Worm (Caenorhabditis elegans): ENCODE measurements around the gene sre-14.
A peak's percentile ranks its signal among the peaks of the same experiment; 100 is the strongest.

sre-14 gene

ce11 chrIV:12270392-12270791 is 9.1 kb upstream of the sre-14 start, which contains the start of gene C42C1.3:
Gene C42C1.3, minus strand, starts transcription at chrIV:12270492.
- no peak for TF ChIP-seq pha-2 (tag; optimal IDR thresholded peaks at IDR 0.05)
- no peak for TF ChIP-seq lin-11 (tag; optimal IDR thresholded peaks at IDR 0.05)
- no peak for TF ChIP-seq pha-4 (tag; optimal IDR thresholded peaks at IDR 0.05)
- no peak for TF ChIP-seq ceh-31 (tag; optimal IDR thresholded peaks at IDR 0.05)
- TF ChIP-seq unc-55 (GFP tag; optimal IDR thresholded peaks at IDR 0.05) = no peak
- no peak for TF ChIP-seq ceh-30 (tag; optimal IDR thresholded peaks at IDR 0.05)
- TF ChIP-seq hlh-15 (tag; optimal IDR thresholded peaks at IDR 0.05) = no peak
- no peak for TF ChIP-seq ama-1 (optimal IDR thresholded peaks at IDR 0.05)
- no peak for TF ChIP-seq hlh-8 (tag; optimal IDR thresholded peaks at IDR 0.05)
- no peak for TF ChIP-seq Y22D7AL.16 (tag; optimal IDR thresholded peaks at IDR 0.05)
- TF ChIP-seq fkh-10 (GFP tag; optimal IDR thresholded peaks at IDR 0.05) = no peak
- TF ChIP-seq unc-86 (tag; optimal IDR thresholded peaks at IDR 0.05) = no peak
- TF ChIP-seq tbx-2 (tag; optimal IDR thresholded peaks at IDR 0.05) = no peak
- no peak for TF ChIP-seq npax-4 (tag; optimal IDR thresholded peaks at IDR 0.05)
- TF ChIP-seq F13H6.1 (tag; optimal IDR thresholded peaks at IDR 0.05) = no peak
- no peak for TF ChIP-seq ref-2 (tag; optimal IDR thresholded peaks at IDR 0.05)
- no peak for TF ChIP-seq elt-4 (tag; optimal IDR thresholded peaks at IDR 0.05)
- TF ChIP-seq hlh-30 (tag; optimal IDR thresholded peaks at IDR 0.05; ENCODE audit: insufficient read depth) = no peak

ce11 chrIV:12268272-12269045 is 7.2 kb upstream of the sre-14 start, which contains the start of the genes ppm-1.H and rpl-34:
Gene ppm-1.H, minus strand, starts transcription at chrIV:12268322.
Gene rpl-34, plus strand, starts transcription at chrIV:12268995.
- TF ChIP-seq nhr-11 (tag; optimal IDR thresholded peaks at IDR 0.05) = no peak
- peak; percentile 64 for TF ChIP-seq ceh-31 (tag; optimal IDR thresholded peaks at IDR 0.05)
- TF ChIP-seq mec-3 (tag; optimal IDR thresholded peaks at IDR 0.05; ENCODE audit: borderline replicate concordance) = no peak
- TF ChIP-seq ceh-18 (tag; optimal IDR thresholded peaks at IDR 0.05) = peak; percentile 21
- peak; percentile 51 for TF ChIP-seq ceh-48 (tag; optimal IDR thresholded peaks at IDR 0.05)
- peak; percentile 84 for TF ChIP-seq nfya-1 (tag; optimal IDR thresholded peaks at IDR 0.05)
- peak; percentile 57 for TF ChIP-seq unc-42 (tag; optimal IDR thresholded peaks at IDR 0.05)
- no peak for TF ChIP-seq ref-2 (tag; optimal IDR thresholded peaks at IDR 0.05)
- TF ChIP-seq ceh-34 (tag; optimal IDR thresholded peaks at IDR 0.05) = peak; percentile 39
- TF ChIP-seq hlh-8 (tag; optimal IDR thresholded peaks at IDR 0.05) = peak; percentile 34
- TF ChIP-seq pax-1 (tag; optimal IDR thresholded peaks at IDR 0.05) = peak; percentile 50
- TF ChIP-seq zip-5 (tag; optimal IDR thresholded peaks at IDR 0.05) = peak; percentile 39
- no peak for TF ChIP-seq ceh-6 (GFP tag; optimal IDR thresholded peaks at IDR 0.05)
- peak; percentile 14 for TF ChIP-seq ttx-3 (tag; optimal IDR thresholded peaks at IDR 0.05)
- peak; percentile 36 for TF ChIP-seq tbx-2 (tag; optimal IDR thresholded peaks at IDR 0.05)
- peak; percentile 33 for TF ChIP-seq hlh-30 (tag; optimal IDR thresholded peaks at IDR 0.05; ENCODE audit: insufficient read depth)
- peak; percentile 58 for TF ChIP-seq unc-55 (GFP tag; optimal IDR thresholded peaks at IDR 0.05)

ce11 chrIV:12265877-12266276 is 4.6 kb upstream of the sre-14 start:
- no peak for TF ChIP-seq nhr-232 (tag; optimal IDR thresholded peaks at IDR 0.05)
- no peak for TF ChIP-seq unc-55 (GFP tag; optimal IDR thresholded peaks at IDR 0.05)
- TF ChIP-seq gmeb-2 (tag; optimal IDR thresholded peaks at IDR 0.05) = no peak
- TF ChIP-seq unc-3 (GFP tag; conservative IDR thresholded peaks at IDR 0.05) = no peak
- no peak for TF ChIP-seq unc-3 (tag; optimal IDR thresholded peaks at IDR 0.05)
- no peak for TF ChIP-seq che-1 (tag; optimal IDR thresholded peaks at IDR 0.05)
- TF ChIP-seq ceh-19 (GFP tag; optimal IDR thresholded peaks at IDR 0.05) = no peak

- TF ChIP-seq ets-4 (tag; optimal IDR thresholded peaks at IDR 0.05) (no peak), ceh-24 (tag; optimal IDR thresholded peaks at IDR 0.05) (no peak), ceh-22 (tag; optimal IDR thresholded peaks at IDR 0.05) (no peak), hlh-8 (tag; optimal IDR thresholded peaks at IDR 0.05) (no peak), pros-1 (tag; optimal IDR thresholded peaks at IDR 0.05) (no peak), ceh-34 (tag; optimal IDR thresholded peaks at IDR 0.05) (peak; percentile 4), ttx-3 (tag; optimal IDR thresholded peaks at IDR 0.05) (no peak), unc-42 (tag; optimal IDR thresholded peaks at IDR 0.05) (peak; percentile 8), ceh-9 (tag; optimal IDR thresholded peaks at IDR 0.05) (no peak), tbx-2 (tag; optimal IDR thresholded peaks at IDR 0.05) (peak; percentile 40), odd-2 (tag; optimal IDR thresholded peaks at IDR 0.05) (no peak), ceh-31 (tag; optimal IDR thresholded peaks at IDR 0.05) (peak; percentile 8), madf-2 (tag; optimal IDR thresholded peaks at IDR 0.05) (no peak)
These were observed 1.9 kb downstream of the sre-14 start, which contains the start of gene Y39C12A.9 for ce11 chrIV:12259161-12259870. Gene Y39C12A.9, minus strand, starts transcription at chrIV:12259211.

All from whole organism, late embryonic.